Fruit fly (Drosophila melanogaster) whole organism, embryonic: Measurements from ENCODE around the gene CG4730.

ENCODE experiments used
- Adf1 ChIP-seq: fragments of 200-800 bp; sonication (Bioruptor generic); IDR thresholded peaks from 2 replicates; pipeline ENCODE4 v1.3.6; 2022; ENCODE audit warnings: missing biosample characterization, missing genetic modification characterization
- B-H2 ChIP-seq: fragments of 200-800 bp; sonication (Bioruptor generic); optimal IDR thresholded peaks from 2 replicates; lab custom pipeline; 2018; ENCODE audit warnings: missing biosample characterization, mild to moderate bottlenecking, missing genetic modification characterization
- BEAF-32 ChIP-seq: fragments of 200-800 bp; sonication (Bioruptor generic); optimal IDR thresholded peaks from 3 replicates; lab custom pipeline; 2017; ENCODE audit warnings: missing biosample characterization, missing genetic modification characterization, mild to moderate bottlenecking, moderate library complexity, missing genetic modification reagents
- CG11398 ChIP-seq: fragments of 200-800 bp; sonication (Bioruptor generic); optimal IDR thresholded peaks from 2 replicates; lab custom pipeline; 2016; ENCODE audit warnings: missing biosample characterization, missing genetic modification characterization
- CG14667 ChIP-seq: fragments of 200-800 bp; sonication (Bioruptor generic); IDR thresholded peaks from 2 replicates; pipeline ENCODE4 v1.3.6; 2022; ENCODE audit warnings: missing biosample characterization, missing genetic modification characterization
- CG15073 ChIP-seq: fragments of 200-800 bp; sonication (Bioruptor generic); optimal IDR thresholded peaks from 2 replicates; lab custom pipeline; 2016; ENCODE audit warnings: missing biosample characterization, missing genetic modification characterization
- CG15269 ChIP-seq: fragments of 200-800 bp; sonication (Bioruptor generic); optimal IDR thresholded peaks from 2 replicates; lab custom pipeline; 2018; ENCODE audit warnings: missing biosample characterization, mild to moderate bottlenecking, missing genetic modification characterization, moderate library complexity
- CG15601 ChIP-seq: fragments of 200-800 bp; sonication (Bioruptor generic); optimal IDR thresholded peaks from 3 replicates; lab custom pipeline; 2019; ENCODE audit warnings: missing biosample characterization, mild to moderate bottlenecking, missing genetic modification characterization, moderate library complexity
- CG1602 ChIP-seq: fragments of 200-800 bp; sonication (Bioruptor generic); optimal IDR thresholded peaks from 3 replicates; lab custom pipeline; 2016; ENCODE audit warnings: missing biosample characterization, missing genetic modification characterization
- CG17612 ChIP-seq: fragments of 200-800 bp; sonication (Bioruptor generic); IDR thresholded peaks from 2 replicates; pipeline ENCODE4 v1.3.6; 2022; ENCODE audit warnings: missing biosample characterization, missing genetic modification characterization
- CG18262 ChIP-seq: fragments of 200-800 bp; optimal IDR thresholded peaks from 3 replicates; lab custom pipeline; 2019; ENCODE audit warnings: missing biosample characterization, mild to moderate bottlenecking, missing genetic modification characterization, moderate library complexity
- CG1832 ChIP-seq: fragments of 200-800 bp; sonication (Bioruptor generic); optimal IDR thresholded peaks from 2 replicates; lab custom pipeline; 2017; ENCODE audit warnings: missing biosample characterization, mild to moderate bottlenecking, missing genetic modification characterization, inconsistent platforms
- CG18619 ChIP-seq: fragments of 200-800 bp; sonication (Bioruptor generic); optimal IDR thresholded peaks from 3 replicates; lab custom pipeline; 2017; ENCODE audit warnings: missing biosample characterization, mild to moderate bottlenecking, missing genetic modification characterization
- CG18764 ChIP-seq: fragments of 200-800 bp; sonication (Bioruptor generic); optimal IDR thresholded peaks from 3 replicates; lab custom pipeline; 2016; ENCODE audit warnings: missing biosample characterization, missing genetic modification characterization
- CG3995 ChIP-seq: fragments of 200-800 bp; sonication (Bioruptor generic); optimal IDR thresholded peaks from 3 replicates; lab custom pipeline; 2016; ENCODE audit warnings: missing biosample characterization, missing genetic modification characterization
- CG8281 ChIP-seq: fragments of 200-800 bp; sonication (Bioruptor generic); optimal IDR thresholded peaks from 2 replicates; lab custom pipeline; 2018; ENCODE audit warnings: missing biosample characterization, mild to moderate bottlenecking, missing genetic modification characterization, moderate library complexity
- CG8478 ChIP-seq: fragments of >200 bp; optimal IDR thresholded peaks from 2 replicates; lab custom pipeline; 2018
- CG9797 ChIP-seq: fragments of 200-800 bp; sonication (Bioruptor generic); optimal IDR thresholded peaks from 3 replicates; lab custom pipeline; 2018; ENCODE audit warnings: missing biosample characterization, mild to moderate bottlenecking, missing genetic modification characterization
- Doc3 ChIP-seq: fragments of 200-800 bp; sonication (Bioruptor generic); IDR thresholded peaks from 3 replicates; pipeline ENCODE4 v1.3.6; 2022; ENCODE audit warnings: missing biosample characterization, missing genetic modification characterization; ENCODE audit not compliant: partially characterized antibody
- E2f2 ChIP-seq: fragments of 200-800 bp; sonication (Bioruptor generic); IDR thresholded peaks from 2 replicates; pipeline ENCODE4 v1.3.6; 2022; ENCODE audit warnings: missing biosample characterization, missing genetic modification characterization
- H15 ChIP-seq: fragments of 200-800 bp; sonication (Bioruptor generic); IDR thresholded peaks from 3 replicates; pipeline ENCODE4 v1.3.6; 2022; ENCODE audit warnings: missing biosample characterization, missing genetic modification characterization
- HLHmδ ChIP-seq: fragments of 200-800 bp; sonication (Bioruptor generic); optimal IDR thresholded peaks from 2 replicates; lab custom pipeline; 2018; ENCODE audit warnings: missing biosample characterization, mild to moderate bottlenecking, missing genetic modification characterization, moderate library complexity
- HmgD ChIP-seq: fragments of 200-800 bp; sonication (Bioruptor generic); optimal IDR thresholded peaks from 3 replicates; lab custom pipeline; 2016; ENCODE audit warnings: missing biosample characterization, missing genetic modification characterization
- HmgZ ChIP-seq: fragments of 200-800 bp; sonication (Bioruptor generic); optimal IDR thresholded peaks from 2 replicates; lab custom pipeline; 2018; ENCODE audit warnings: missing biosample characterization, mild to moderate bottlenecking, missing genetic modification characterization
- Lim3 ChIP-seq: fragments of 200-800 bp; sonication (Bioruptor generic); IDR thresholded peaks from 2 replicates; pipeline ENCODE4 v1.3.6; 2022; ENCODE audit warnings: missing biosample characterization, missing genetic modification characterization
- Med ChIP-seq: fragments of 200-800 bp; sonication (Bioruptor generic); peaks from one replicate; lab custom pipeline; 2016; ENCODE audit warnings: missing biosample characterization, missing genetic modification characterization, mild to moderate bottlenecking, inconsistent platforms, moderate library complexity
- Nf-YB ChIP-seq: fragments of 200-800 bp; sonication (Bioruptor generic); optimal IDR thresholded peaks from 3 replicates; lab custom pipeline; 2019; ENCODE audit warnings: missing biosample characterization, mild to moderate bottlenecking, missing genetic modification characterization, moderate library complexity
- NfI ChIP-seq: fragments of 200-800 bp; sonication (Bioruptor generic); optimal IDR thresholded peaks from 3 replicates; lab custom pipeline; 2018; ENCODE audit warnings: missing biosample characterization, mild to moderate bottlenecking, missing genetic modification characterization, moderate library complexity
- Sry-β ChIP-seq: fragments of 200-800 bp; sonication (Bioruptor generic); optimal IDR thresholded peaks from 2 replicates; lab custom pipeline; 2018; ENCODE audit warnings: missing biosample characterization, mild to moderate bottlenecking, missing genetic modification characterization, moderate library complexity
- TFAM ChIP-seq: fragments of 200-800 bp; sonication (Bioruptor generic); optimal IDR thresholded peaks from 2 replicates; lab custom pipeline; 2017; ENCODE audit warnings: missing biosample characterization, missing genetic modification characterization, inconsistent platforms
- amos ChIP-seq: fragments of 200-800 bp; sonication (Bioruptor generic); IDR thresholded peaks from 2 replicates; pipeline ENCODE4 v1.3.6; 2022; ENCODE audit warnings: missing biosample characterization, missing genetic modification characterization; ENCODE audit not compliant: partially characterized antibody
- cas ChIP-seq: fragments of 200-800 bp; sonication (Bioruptor generic); IDR thresholded peaks from 2 replicates; pipeline ENCODE4 v1.3.6; 2022; ENCODE audit warnings: missing biosample characterization, missing genetic modification characterization
- cg ChIP-seq: fragments of 200-800 bp; sonication (Bioruptor generic); optimal IDR thresholded peaks from 3 replicates; lab custom pipeline; 2019; ENCODE audit warnings: missing biosample characterization, mild to moderate bottlenecking, missing genetic modification characterization, moderate library complexity
- croc ChIP-seq: fragments of 200-800 bp; sonication (Bioruptor generic); conservative IDR thresholded peaks from 3 replicates; pipeline ENCODE4 v1.3.6; 2022; ENCODE audit warnings: missing biosample characterization, missing genetic modification characterization
- ftz-f1 ChIP-seq: fragments of 200-800 bp; sonication (Bioruptor generic); optimal IDR thresholded peaks from 2 replicates; lab custom pipeline; 2016; ENCODE audit warnings: missing biosample characterization, missing genetic modification characterization
- grau ChIP-seq: fragments of 200-800 bp; optimal IDR thresholded peaks from 3 replicates; lab custom pipeline; 2019; ENCODE audit warnings: missing biosample characterization, mild to moderate bottlenecking, missing genetic modification characterization, moderate library complexity
- ind ChIP-seq: fragments of 200-800 bp; sonication (Bioruptor generic); optimal IDR thresholded peaks from 3 replicates; lab custom pipeline; 2016; ENCODE audit warnings: missing biosample characterization, missing genetic modification characterization
- jigr1 ChIP-seq: fragments of 200-800 bp; sonication (Bioruptor generic); IDR thresholded peaks from 3 replicates; pipeline ENCODE4 v1.3.6; 2022; ENCODE audit warnings: missing biosample characterization, missing genetic modification characterization
- knrl ChIP-seq: fragments of 200-800 bp; sonication (Bioruptor generic); IDR thresholded peaks from 3 replicates; pipeline ENCODE4 v1.3.6; 2022; ENCODE audit warnings: missing biosample characterization, missing genetic modification characterization; ENCODE audit not compliant: partially characterized antibody
- lmd ChIP-seq: fragments of 200-800 bp; sonication (Bioruptor generic); IDR thresholded peaks from 2 replicates; pipeline ENCODE4 v1.3.6; 2022; ENCODE audit warnings: missing biosample characterization, missing genetic modification characterization
- mam ChIP-seq: fragments of 200-800 bp; sonication (Bioruptor generic); optimal IDR thresholded peaks from 3 replicates; lab custom pipeline; 2016; ENCODE audit warnings: missing biosample characterization, missing genetic modification characterization
- mld ChIP-seq: fragments of 200-800 bp; sonication (Bioruptor generic); IDR thresholded peaks from 3 replicates; pipeline ENCODE4 v1.3.6; 2022; ENCODE audit warnings: missing biosample characterization, missing genetic modification characterization; ENCODE audit not compliant: partially characterized antibody
- p53 ChIP-seq: fragments of 200-800 bp; sonication (Bioruptor generic); optimal IDR thresholded peaks from 2 replicates; lab custom pipeline; 2016; ENCODE audit warnings: missing biosample characterization, missing genetic modification characterization
- pzg ChIP-seq: fragments of 200-800 bp; sonication (Bioruptor generic); optimal IDR thresholded peaks from 3 replicates; lab custom pipeline; 2018; ENCODE audit warnings: missing biosample characterization, mild to moderate bottlenecking, missing genetic modification characterization, moderate library complexity
- row ChIP-seq: fragments of 200-800 bp; sonication (Bioruptor generic); IDR thresholded peaks from 3 replicates; pipeline ENCODE4 v1.3.6; 2022; ENCODE audit warnings: missing biosample characterization, missing genetic modification characterization
- sens ChIP-seq: fragments of 200-800 bp; sonication (Bioruptor generic); peaks from one replicate; lab custom pipeline; 2016; ENCODE audit warnings: missing biosample characterization, missing genetic modification characterization
- slou ChIP-seq: fragments of 200-800 bp; sonication (Bioruptor generic); optimal IDR thresholded peaks from 3 replicates; lab custom pipeline; 2016; ENCODE audit warnings: missing biosample characterization, missing genetic modification characterization
- tll ChIP-seq, 2 experiments: fragments of 200-800 bp in 1 of 2; fragments of >200 bp in 1 of 2; sonication (Bioruptor generic) in 1 of 2; optimal IDR thresholded peaks; 2 replicates each; lab custom pipeline; 2017 to 2019; ENCODE audit warnings: missing biosample characterization in 2 of 2, missing genetic modification characterization in 2 of 2, mild to moderate bottlenecking in 1 of 2, moderate library complexity in 1 of 2
- trh ChIP-seq: fragments of 200-800 bp; sonication (Bioruptor generic); optimal IDR thresholded peaks from 2 replicates; lab custom pipeline; 2016; ENCODE audit warnings: missing biosample characterization, missing genetic modification characterization
- unc-4 ChIP-seq: fragments of 200-800 bp; sonication (Bioruptor generic); IDR thresholded peaks from 2 replicates; pipeline ENCODE4 v1.3.6; 2022; ENCODE audit warnings: missing biosample characterization, missing genetic modification characterization; ENCODE audit not compliant: partially characterized antibody
- yki ChIP-seq: fragments of >200 bp; optimal IDR thresholded peaks from 3 replicates; lab custom pipeline; 2018

The CG4730 gene

dm6 chr3R:25684859-25685258 is 6.4 kb upstream of the CG4730 start, which contains the start of gene RpL27 (continued):
- no peak for TF ChIP-seq mld (GFP tag; lab: Robert Waterston, UW)
- TF ChIP-seq pzg (GFP tag; lab: Kevin White, UChicago) = peak; percentile 90
- TF ChIP-seq TFAM (GFP tag; lab: Kevin White, UChicago) = peak; percentile 49
- TF ChIP-seq CG18764 (GFP tag; lab: Kevin White, UChicago) = peak; percentile 73
- peak; percentile 46 for TF ChIP-seq Sry-β
- peak; percentile 92 for TF ChIP-seq B-H2
- TF ChIP-seq CG8478 = no peak
- TF ChIP-seq amos = peak; percentile 76
- peak; percentile 39; the same call in 1 of the 3 replicates for TF ChIP-seq row (GFP tag; lab: Robert Waterston, UW)
- TF ChIP-seq CG9797 = peak; percentile 90
- peak; percentile 46 for TF ChIP-seq ind (GFP tag; lab: Kevin White, UChicago)
- TF ChIP-seq yki (lab: Kevin White, UChicago) = no peak
- peak; percentile 74 for TF ChIP-seq unc-4 (GFP tag; lab: Robert Waterston, UW)
- peak; percentile 84 for TF ChIP-seq CG18619 (GFP tag; lab: Kevin White, UChicago)
- peak; percentile 44; the same call in 2 of the 3 replicates for TF ChIP-seq croc (GFP tag; lab: Robert Waterston, UW)
- TF ChIP-seq BEAF-32 = peak; percentile 81
- TF ChIP-seq grau (tag; lab: Kevin White, UChicago) = peak; percentile 77
- no peak for TF ChIP-seq cg
- TF ChIP-seq cas (GFP tag; lab: Robert Waterston, UW) = 0 out of 2 replicates have a peak, but pooled peaks have one; percentile 22
- TF ChIP-seq trh (GFP tag; lab: Kevin White, UChicago) = peak; percentile 58
- peak; percentile 85 for TF ChIP-seq H15 (GFP tag; lab: Robert Waterston, UW)
- peak; percentile 65 for TF ChIP-seq CG3995 (GFP tag; lab: Kevin White, UChicago)
- TF ChIP-seq NfI (GFP tag; lab: Kevin White, UChicago) = peak; percentile 89
- peak; percentile 98 for TF ChIP-seq Med (GFP tag; lab: Kevin White, UChicago)
- TF ChIP-seq CG1602 (GFP tag; lab: Kevin White, UChicago) = peak; percentile 47
- TF ChIP-seq CG15269 = peak; percentile 74
- peak; percentile 78 for TF ChIP-seq HmgD
- TF ChIP-seq Adf1 (GFP tag; lab: Robert Waterston, UW) = peak; percentile 55; the same call in 1 of the 2 replicates
- peak; percentile 79 for TF ChIP-seq p53 (GFP tag; lab: Kevin White, UChicago)
- no peak for TF ChIP-seq CG1832
- TF ChIP-seq sens (GFP tag; lab: Kevin White, UChicago) = peak; percentile 92
- peak; percentile 79 for TF ChIP-seq CG15601 (tag; lab: Kevin White, UChicago)
- peak; percentile 44; the same call in 1 of the 2 replicates for TF ChIP-seq lmd (GFP tag; lab: Robert Waterston, UW)
- TF ChIP-seq Lim3 (GFP tag; lab: Robert Waterston, UW) = no peak
- TF ChIP-seq CG17612 (GFP tag; lab: Robert Waterston, UW) = no peak; the same call in 1 of the 2 replicates
- peak; percentile 76 for TF ChIP-seq CG18262 (tag; lab: Kevin White, UChicago)
- peak; percentile 57 for TF ChIP-seq CG11398 (GFP tag; lab: Kevin White, UChicago)
- peak; percentile 71 for TF ChIP-seq mam (GFP tag; lab: Kevin White, UChicago)
- TF ChIP-seq knrl (GFP tag; lab: Robert Waterston, UW) = peak; percentile 69
- peak; percentile 48 for TF ChIP-seq CG8281 (tag; lab: Kevin White, UChicago)
- TF ChIP-seq jigr1 (GFP tag; lab: Robert Waterston, UW) = no peak
- TF ChIP-seq CG15073 (GFP tag; lab: Kevin White, UChicago) = no peak
- TF ChIP-seq CG14667 (GFP tag; lab: Robert Waterston, UW) = no peak
- peak; percentile 28 for TF ChIP-seq slou (GFP tag; lab: Kevin White, UChicago)
- TF ChIP-seq Doc3 (GFP tag; lab: Robert Waterston, UW) = peak; percentile 34; the same call in 1 of the 3 replicates
- TF ChIP-seq Nf-YB (GFP tag; lab: Kevin White, UChicago) = peak; percentile 53
- TF ChIP-seq HmgZ (tag; lab: Kevin White, UChicago) = peak; percentile 82
- no peak for TF ChIP-seq tll (GFP tag; optimal IDR thresholded peaks at IDR 0.05; lab: Kevin White, UChicago)
- TF ChIP-seq E2f2 (GFP tag; lab: Robert Waterston, UW) = peak; percentile 87
- TF ChIP-seq ftz-f1 (GFP tag; lab: Kevin White, UChicago) = peak; percentile 48
- peak; percentile 86 for TF ChIP-seq HLHmδ (GFP tag; lab: Kevin White, UChicago)
